Fruit fly (Drosophila melanogaster) whole organism, embryonic: Measurements from ENCODE around the gene CG33791.

Experiments used
- Bgb ChIP-seq: fragments of 200-800 bp; sonication (Bioruptor generic); IDR thresholded peaks from 2 replicates; pipeline ENCODE4 v1.3.6; 2022; ENCODE audit warnings: missing biosample characterization, missing genetic modification characterization; ENCODE audit not compliant: partially characterized antibody
- CG10147 ChIP-seq: fragments of 200-800 bp; sonication (Bioruptor generic); optimal IDR thresholded peaks from 2 replicates; lab custom pipeline; 2019; ENCODE audit warnings: missing biosample characterization, mild to moderate bottlenecking, missing genetic modification characterization, moderate library complexity
- CG10267 ChIP-seq: fragments of 200-800 bp; sonication (Bioruptor generic); optimal IDR thresholded peaks from 2 replicates; lab custom pipeline; 2018; ENCODE audit warnings: missing biosample characterization, mild to moderate bottlenecking, missing genetic modification characterization, moderate library complexity
- CG10959 ChIP-seq: fragments of 200-800 bp; sonication (Bioruptor generic); IDR thresholded peaks from 2 replicates; pipeline ENCODE4 v1.3.6; 2022; ENCODE audit warnings: missing biosample characterization, missing genetic modification characterization
- CG10979 ChIP-seq: fragments of 200-800 bp; sonication (Bioruptor generic); optimal IDR thresholded peaks from 2 replicates; lab custom pipeline; 2018; ENCODE audit warnings: missing biosample characterization, mild to moderate bottlenecking, missing genetic modification characterization, moderate library complexity
- CG12219 ChIP-seq: fragments of 200-800 bp; sonication (Bioruptor generic); optimal IDR thresholded peaks from 3 replicates; lab custom pipeline; 2018; ENCODE audit warnings: missing biosample characterization, mild to moderate bottlenecking, missing genetic modification characterization
- CG12659 ChIP-seq: fragments of 200-800 bp; sonication (Bioruptor generic); optimal IDR thresholded peaks from 3 replicates; lab custom pipeline; 2017; ENCODE audit warnings: mild to moderate bottlenecking, missing biosample characterization, missing genetic modification reagents, missing genetic modification characterization
- CG13287 ChIP-seq: fragments of 200-800 bp; sonication (Bioruptor generic); IDR thresholded peaks from 2 replicates; pipeline ENCODE4 v1.3.6; 2022; ENCODE audit warnings: missing biosample characterization, missing genetic modification characterization; ENCODE audit not compliant: partially characterized antibody
- CG14710 ChIP-seq: fragments of 200-800 bp; sonication (Bioruptor generic); optimal IDR thresholded peaks from 3 replicates; lab custom pipeline; 2019; ENCODE audit warnings: missing biosample characterization, mild to moderate bottlenecking, missing genetic modification characterization, moderate library complexity
- CG15479 ChIP-seq: fragments of 200-800 bp; sonication (Bioruptor generic); optimal IDR thresholded peaks from 3 replicates; lab custom pipeline; 2019; ENCODE audit warnings: missing biosample characterization, mild to moderate bottlenecking, missing genetic modification characterization, moderate library complexity
- CG16863 ChIP-seq: fragments of 200-800 bp; sonication (Bioruptor generic); optimal IDR thresholded peaks from 3 replicates; lab custom pipeline; 2016; ENCODE audit warnings: missing biosample characterization, missing genetic modification characterization
- CG17829 ChIP-seq: fragments of 200-800 bp; optimal IDR thresholded peaks from 2 replicates; lab custom pipeline; 2019; ENCODE audit warnings: missing biosample characterization, mild to moderate bottlenecking, missing genetic modification characterization, moderate library complexity
- CG17912 ChIP-seq: fragments of 200-800 bp; sonication (Bioruptor generic); optimal IDR thresholded peaks from 2 replicates; lab custom pipeline; 2018; ENCODE audit warnings: missing biosample characterization, mild to moderate bottlenecking, missing genetic modification characterization
- CG18764 ChIP-seq: fragments of 200-800 bp; sonication (Bioruptor generic); optimal IDR thresholded peaks from 3 replicates; lab custom pipeline; 2016; ENCODE audit warnings: missing biosample characterization, missing genetic modification characterization
- CG2116 ChIP-seq: fragments of 200-800 bp; sonication (Bioruptor generic); optimal IDR thresholded peaks from 3 replicates; lab custom pipeline; 2018; ENCODE audit warnings: missing biosample characterization, mild to moderate bottlenecking, missing genetic modification characterization
- CG34224 ChIP-seq: fragments of 200-800 bp; sonication (Bioruptor generic); IDR thresholded peaks from 3 replicates; pipeline ENCODE4 v1.3.6; 2022; ENCODE audit warnings: missing biosample characterization, missing genetic modification characterization; ENCODE audit not compliant: partially characterized antibody
- CG4617 ChIP-seq: fragments of 200-800 bp; sonication (Bioruptor generic); optimal IDR thresholded peaks from 3 replicates; lab custom pipeline; 2016; ENCODE audit warnings: missing biosample characterization, missing genetic modification characterization, borderline replicate concordance
- CG6272 ChIP-seq: fragments of 200-800 bp; sonication (Bioruptor generic); IDR thresholded peaks from 2 replicates; pipeline ENCODE4 v1.3.6; 2022; ENCODE audit warnings: missing biosample characterization, missing genetic modification characterization
- CG8924 ChIP-seq: fragments of 200-800 bp; optimal IDR thresholded peaks from 3 replicates; lab custom pipeline; 2019; ENCODE audit warnings: missing biosample characterization, mild to moderate bottlenecking, missing genetic modification characterization, moderate library complexity
- CG9437 ChIP-seq: fragments of 200-800 bp; sonication (Bioruptor generic); optimal IDR thresholded peaks from 2 replicates; lab custom pipeline; 2018; ENCODE audit warnings: missing biosample characterization, mild to moderate bottlenecking, missing genetic modification characterization
- CG9797 ChIP-seq: fragments of 200-800 bp; sonication (Bioruptor generic); optimal IDR thresholded peaks from 3 replicates; lab custom pipeline; 2018; ENCODE audit warnings: missing biosample characterization, mild to moderate bottlenecking, missing genetic modification characterization
- E2f2 ChIP-seq: fragments of 200-800 bp; sonication (Bioruptor generic); IDR thresholded peaks from 2 replicates; pipeline ENCODE4 v1.3.6; 2022; ENCODE audit warnings: missing biosample characterization, missing genetic modification characterization
- Fer1 ChIP-seq: fragments of 200-800 bp; sonication (Bioruptor generic); optimal IDR thresholded peaks from 2 replicates; lab custom pipeline; 2017; ENCODE audit warnings: missing biosample characterization, mild to moderate bottlenecking, missing genetic modification characterization
- Gsc ChIP-seq: fragments of 200-800 bp; sonication (Bioruptor generic); IDR thresholded peaks from 2 replicates; pipeline ENCODE4 v1.3.6; 2022; ENCODE audit warnings: missing biosample characterization, missing genetic modification characterization
- HmgZ ChIP-seq: fragments of 200-800 bp; sonication (Bioruptor generic); optimal IDR thresholded peaks from 2 replicates; lab custom pipeline; 2018; ENCODE audit warnings: missing biosample characterization, mild to moderate bottlenecking, missing genetic modification characterization
- Opbp ChIP-seq: fragments of 200-800 bp; sonication (Bioruptor generic); IDR thresholded peaks from 3 replicates; pipeline ENCODE4 v1.3.6; 2022; ENCODE audit warnings: missing biosample characterization, missing genetic modification characterization; ENCODE audit not compliant: partially characterized antibody
- Scr ChIP-seq: fragments of 200-800 bp; sonication (Bioruptor generic); IDR thresholded peaks from 2 replicates; pipeline ENCODE4 v1.3.6; 2022; ENCODE audit warnings: missing biosample characterization, missing genetic modification characterization; ENCODE audit not compliant: partially characterized antibody
- YL-1 ChIP-seq: fragments of 200-800 bp; sonication (Bioruptor generic); optimal IDR thresholded peaks from 3 replicates; lab custom pipeline; 2017; ENCODE audit warnings: missing biosample characterization, mild to moderate bottlenecking, missing genetic modification characterization
- abd-A ChIP-seq: fragments of 200-800 bp; sonication (Bioruptor generic); optimal IDR thresholded peaks from 3 replicates; lab custom pipeline; 2019; ENCODE audit warnings: missing biosample characterization, mild to moderate bottlenecking, missing genetic modification characterization, moderate library complexity
- ap ChIP-seq: fragments of 200-800 bp; sonication (Bioruptor generic); IDR thresholded peaks from 2 replicates; pipeline ENCODE4 v1.3.6; 2022; ENCODE audit warnings: missing biosample characterization, missing genetic modification characterization
- cas ChIP-seq: fragments of 200-800 bp; sonication (Bioruptor generic); IDR thresholded peaks from 2 replicates; pipeline ENCODE4 v1.3.6; 2022; ENCODE audit warnings: missing biosample characterization, missing genetic modification characterization
- chif ChIP-seq, 2 experiments: fragments of 200-800 bp; sonication (Bioruptor generic); optimal IDR thresholded peaks; 3 replicates each; lab custom pipeline; 2016; ENCODE audit warnings: missing biosample characterization in 2 of 2, missing genetic modification characterization in 2 of 2
- grau ChIP-seq: fragments of 200-800 bp; optimal IDR thresholded peaks from 3 replicates; lab custom pipeline; 2019; ENCODE audit warnings: missing biosample characterization, mild to moderate bottlenecking, missing genetic modification characterization, moderate library complexity
- gsb ChIP-seq: fragments of 200-800 bp; sonication (Bioruptor generic); IDR thresholded peaks from 2 replicates; pipeline ENCODE4 v1.3.6; 2022; ENCODE audit warnings: missing biosample characterization, missing genetic modification characterization
- gsb-n ChIP-seq: fragments of 200-800 bp; sonication (Bioruptor generic); optimal IDR thresholded peaks from 3 replicates; lab custom pipeline; 2018; ENCODE audit warnings: missing biosample characterization, mild to moderate bottlenecking, missing genetic modification characterization
- hbn ChIP-seq: fragments of 200-800 bp; sonication (Bioruptor generic); IDR thresholded peaks from 2 replicates; pipeline ENCODE4 v1.3.6; 2022; ENCODE audit warnings: missing biosample characterization, missing genetic modification characterization; ENCODE audit not compliant: partially characterized antibody
- knrl ChIP-seq: fragments of 200-800 bp; sonication (Bioruptor generic); IDR thresholded peaks from 3 replicates; pipeline ENCODE4 v1.3.6; 2022; ENCODE audit warnings: missing biosample characterization, missing genetic modification characterization; ENCODE audit not compliant: partially characterized antibody
- lbe ChIP-seq: fragments of 200-800 bp; sonication (Bioruptor generic); optimal IDR thresholded peaks from 2 replicates; lab custom pipeline; 2016; ENCODE audit warnings: missing biosample characterization, mild to moderate bottlenecking, missing genetic modification characterization
- nerfin-2 ChIP-seq: fragments of 200-800 bp; sonication (Bioruptor generic); IDR thresholded peaks from 2 replicates; pipeline ENCODE4 v1.3.6; 2022; ENCODE audit warnings: missing biosample characterization, missing genetic modification characterization; ENCODE audit not compliant: partially characterized antibody
- nmo ChIP-seq: fragments of 200-800 bp; sonication (Bioruptor generic); optimal IDR thresholded peaks from 2 replicates; lab custom pipeline; 2018; ENCODE audit warnings: missing biosample characterization, mild to moderate bottlenecking, missing genetic modification characterization, moderate library complexity
- pb ChIP-seq: fragments of 200-800 bp; sonication (Bioruptor generic); optimal IDR thresholded peaks from 3 replicates; lab custom pipeline; 2016; ENCODE audit warnings: missing biosample characterization, missing genetic modification characterization
- peb ChIP-seq: fragments of 200-800 bp; sonication (Bioruptor generic); IDR thresholded peaks from 2 replicates; pipeline ENCODE4 v1.3.6; 2022; ENCODE audit warnings: missing biosample characterization, missing genetic modification characterization
- pzg ChIP-seq: fragments of 200-800 bp; sonication (Bioruptor generic); optimal IDR thresholded peaks from 3 replicates; lab custom pipeline; 2018; ENCODE audit warnings: missing biosample characterization, mild to moderate bottlenecking, missing genetic modification characterization, moderate library complexity
- sens ChIP-seq: fragments of 200-800 bp; sonication (Bioruptor generic); peaks from one replicate; lab custom pipeline; 2016; ENCODE audit warnings: missing biosample characterization, missing genetic modification characterization
- sna ChIP-seq: fragments of 200-800 bp; sonication (Bioruptor generic); IDR thresholded peaks from 2 replicates; pipeline ENCODE4 v1.3.6; 2022; ENCODE audit warnings: missing biosample characterization, missing genetic modification characterization; ENCODE audit not compliant: partially characterized antibody
- stwl ChIP-seq: fragments of 200-800 bp; sonication (Bioruptor generic); optimal IDR thresholded peaks from 3 replicates; lab custom pipeline; 2018; ENCODE audit warnings: missing biosample characterization, mild to moderate bottlenecking, missing genetic modification characterization, moderate library complexity
- trem ChIP-seq: fragments of 200-800 bp; optimal IDR thresholded peaks from 3 replicates; lab custom pipeline; 2019; ENCODE audit warnings: missing biosample characterization, mild to moderate bottlenecking, missing genetic modification characterization, moderate library complexity
- unc-4 ChIP-seq: fragments of 200-800 bp; sonication (Bioruptor generic); IDR thresholded peaks from 2 replicates; pipeline ENCODE4 v1.3.6; 2022; ENCODE audit warnings: missing biosample characterization, missing genetic modification characterization; ENCODE audit not compliant: partially characterized antibody
- z ChIP-seq: fragments of 200-800 bp; sonication (Bioruptor generic); IDR thresholded peaks from 3 replicates; pipeline ENCODE4 v1.3.6; 2022; ENCODE audit warnings: missing biosample characterization, missing genetic modification characterization

Gene CG33791

dm6 chr3L:1664876-1665275 lies 62.1 kb downstream of the CG33791 start, which contains the start of the genes Srrm234 and CG7974 (continued):
- no peak for TF ChIP-seq pb (GFP tag; lab: Kevin White, UChicago)
- peak; percentile 54 for TF ChIP-seq sens (GFP tag; lab: Kevin White, UChicago)
- no peak for TF ChIP-seq CG10959 (GFP tag; lab: Robert Waterston, UW)
- TF ChIP-seq gsb (GFP tag; lab: Robert Waterston, UW), result no peak
- peak; percentile 83 for TF ChIP-seq CG9437 (GFP tag; lab: Kevin White, UChicago)
- no peak for TF ChIP-seq CG15479 (GFP tag; lab: Kevin White, UChicago)
- peak; percentile 55 for TF ChIP-seq E2f2
- peak; percentile 12 for TF ChIP-seq Fer1 (GFP tag; lab: Kevin White, UChicago)
- no peak for TF ChIP-seq z (GFP tag; lab: Robert Waterston, UW)
- peak; percentile 93 for TF ChIP-seq CG9797 (GFP tag; lab: Kevin White, UChicago)
- peak; percentile 31 for TF ChIP-seq lbe (GFP tag; lab: Kevin White, UChicago)
- peak; percentile 10 for TF ChIP-seq nmo (GFP tag; lab: Kevin White, UChicago)
- peak; percentile 39; the same call in 1 of the 2 replicates for TF ChIP-seq sna (GFP tag; lab: Robert Waterston, UW)
- TF ChIP-seq trem (tag; lab: Kevin White, UChicago), result peak; percentile 55
- no peak for TF ChIP-seq ap
- peak; percentile 2 for TF ChIP-seq CG17912 (GFP tag; lab: Kevin White, UChicago)
- TF ChIP-seq CG12219, result no peak
- TF ChIP-seq gsb-n, result no peak
- TF ChIP-seq Gsc (GFP tag; lab: Robert Waterston, UW), result no peak
- peak; percentile 49 for TF ChIP-seq CG14710 (tag; lab: Kevin White, UChicago)
- TF ChIP-seq CG13287 (GFP tag; lab: Robert Waterston, UW), result peak; percentile 69
- no peak for TF ChIP-seq CG18764 (GFP tag; lab: Kevin White, UChicago)
- peak; percentile 6 for TF ChIP-seq CG10979 (tag; lab: Kevin White, UChicago)
- no peak for TF ChIP-seq nerfin-2 (GFP tag; lab: Robert Waterston, UW)
- peak; percentile 37 for TF ChIP-seq CG10267 (tag; lab: Kevin White, UChicago)
- TF ChIP-seq cas (GFP tag; lab: Robert Waterston, UW), result no peak
- peak; percentile 51; the same call in 1 of the 3 replicates for TF ChIP-seq Opbp
- peak; percentile 66 for TF ChIP-seq YL-1
- no peak for TF ChIP-seq peb (GFP tag; lab: Robert Waterston, UW)
- peak; percentile 9 for TF ChIP-seq CG8924 (tag; lab: Kevin White, UChicago)
- peak; percentile 38 for TF ChIP-seq CG12659 (GFP tag; lab: Kevin White, UChicago)
- TF ChIP-seq abd-A, result no peak
- TF ChIP-seq CG16863 (GFP tag; lab: Kevin White, UChicago), result no peak
- TF ChIP-seq Scr (GFP tag; lab: Robert Waterston, UW), result peak; percentile 34; the same call in 1 of the 2 replicates
- TF ChIP-seq Bgb, result peak; percentile 38; the same call in 1 of the 2 replicates
- no peak for TF ChIP-seq CG6272 (GFP tag; lab: Robert Waterston, UW)
- TF ChIP-seq grau (tag; lab: Kevin White, UChicago), result peak; percentile 4
- peak; percentile 27 for TF ChIP-seq CG17829
- TF ChIP-seq unc-4 (GFP tag; lab: Robert Waterston, UW), result 0 out of 2 replicates have a peak, but pooled peaks have one; percentile 19
- TF ChIP-seq chif (GFP tag; optimal IDR thresholded peaks at IDR 0.05; lab: Kevin White, UChicago), result no peak
- TF ChIP-seq CG10147, result peak; percentile 25
- peak; percentile 78 for TF ChIP-seq CG4617 (GFP tag; lab: Kevin White, UChicago)
- TF ChIP-seq CG2116, result peak; percentile 18
- TF ChIP-seq pzg (GFP tag; lab: Kevin White, UChicago), result peak; percentile 85
- peak; percentile 36; the same call in 1 of the 3 replicates for TF ChIP-seq CG34224
- peak; percentile 49 for TF ChIP-seq hbn
- peak; percentile 20 for TF ChIP-seq HmgZ (tag; lab: Kevin White, UChicago)
- TF ChIP-seq stwl (tag; lab: Kevin White, UChicago), result peak; percentile 96
- 0 out of 3 replicates have a peak, but pooled peaks have one; percentile 11 for TF ChIP-seq knrl (GFP tag; lab: Robert Waterston, UW)
